Worm (Caenorhabditis elegans) whole organism, late embryonic: ENCODE data around the gene unc-71.

Experiments
- C08G9.2 ChIP-seq: sonication (generic microtip); optimal IDR thresholded peaks from 2 replicates; lab custom pipeline; 2016; ENCODE audit warnings: mild to moderate bottlenecking, missing genetic modification characterization, moderate library complexity, missing compliant biosample characterization
- C38D4.7 ChIP-seq: fragments of 200-800 bp; sonication (Bioruptor generic); optimal IDR thresholded peaks from 2 replicates; lab custom pipeline; 2018; ENCODE audit warnings: mild to moderate bottlenecking, missing genetic modification characterization, moderate library complexity, missing compliant biosample characterization
- F13H6.1 ChIP-seq: sonication (generic microtip); optimal IDR thresholded peaks from 2 replicates; lab custom pipeline; 2016; ENCODE audit warnings: missing genetic modification characterization, missing compliant biosample characterization
- K09A11.1 ChIP-seq: sonication (generic microtip); optimal IDR thresholded peaks from 2 replicates; lab custom pipeline; 2017; ENCODE audit warnings: antibody characterized with exemption, mild to moderate bottlenecking, missing genetic modification characterization, missing compliant biosample characterization; ENCODE audit not compliant: insufficient read depth
- T23F11.4 ChIP-seq: fragments of 200-800 bp; sonication (Bioruptor generic); optimal IDR thresholded peaks from 2 replicates; lab custom pipeline; 2018; ENCODE audit warnings: mild to moderate bottlenecking, missing genetic modification characterization, missing compliant biosample characterization
- Y22D7AL.16 ChIP-seq: sonication (generic microtip); optimal IDR thresholded peaks from 2 replicates; lab custom pipeline; 2016; ENCODE audit warnings: missing genetic modification characterization, missing compliant biosample characterization
- ahr-1 ChIP-seq: sonication (generic microtip); optimal IDR thresholded peaks from 2 replicates; lab custom pipeline; 2016; ENCODE audit warnings: missing genetic modification characterization, missing compliant biosample characterization
- ceh-2 ChIP-seq: sonication (generic microtip); optimal IDR thresholded peaks from 2 replicates; lab custom pipeline; 2016; ENCODE audit warnings: missing genotype, missing genetic modification characterization, missing compliant biosample characterization
- ceh-24 ChIP-seq: sonication (generic microtip); optimal IDR thresholded peaks from 2 replicates; lab custom pipeline; 2016; ENCODE audit warnings: mild to moderate bottlenecking, missing genetic modification characterization, missing compliant biosample characterization
- ceh-45 ChIP-seq: fragments of 200-800 bp; sonication (Bioruptor generic); IDR thresholded peaks from 2 replicates; pipeline ENCODE4 v1.3.6; 2022; ENCODE audit warnings: missing genetic modification reagents, missing genetic modification characterization, missing compliant biosample characterization
- ceh-9 ChIP-seq: sonication (generic microtip); optimal IDR thresholded peaks from 2 replicates; lab custom pipeline; 2016; ENCODE audit warnings: mild to moderate bottlenecking, missing genetic modification characterization, inconsistent platforms, missing compliant biosample characterization
- che-1 ChIP-seq: sonication (generic microtip); optimal IDR thresholded peaks from 2 replicates; lab custom pipeline; 2016; ENCODE audit warnings: mild to moderate bottlenecking, missing genetic modification characterization, missing compliant biosample characterization
- dmd-4 ChIP-seq: sonication (generic microtip); optimal IDR thresholded peaks from 2 replicates; lab custom pipeline; 2016; ENCODE audit warnings: borderline replicate concordance, missing genetic modification characterization, missing compliant biosample characterization
- dve-1 ChIP-seq: sonication (generic microtip); optimal IDR thresholded peaks from 2 replicates; lab custom pipeline; 2017; ENCODE audit warnings: antibody characterized with exemption, mild to moderate bottlenecking, missing genetic modification characterization, missing compliant biosample characterization
- elt-2 ChIP-seq: sonication (generic microtip); optimal IDR thresholded peaks from 2 replicates; lab custom pipeline; 2016; ENCODE audit warnings: missing genetic modification reagents, missing genetic modification characterization, missing compliant biosample characterization
- eyg-1 ChIP-seq: sonication (generic microtip); optimal IDR thresholded peaks from 2 replicates; lab custom pipeline; 2016; ENCODE audit warnings: missing genotype, missing genetic modification characterization, missing compliant biosample characterization
- fkh-10 ChIP-seq: fragments of 150-350 bp; optimal IDR thresholded peaks from 2 replicates; lab custom pipeline; 2014; ENCODE audit warnings: missing biosample characterization, missing genetic modification reagents, missing genetic modification characterization
- hlh-13 ChIP-seq: fragments of 200-800 bp; sonication (Bioruptor generic); optimal IDR thresholded peaks from 2 replicates; lab custom pipeline; 2018; ENCODE audit warnings: mild to moderate bottlenecking, missing genetic modification characterization, missing compliant biosample characterization
- hlh-15 ChIP-seq: sonication (generic microtip); optimal IDR thresholded peaks from 2 replicates; lab custom pipeline; 2016; ENCODE audit warnings: missing genetic modification characterization, missing compliant biosample characterization
- hlh-30 ChIP-seq: sonication (generic microtip); optimal IDR thresholded peaks from 2 replicates; lab custom pipeline; 2017; ENCODE audit warnings: antibody characterized with exemption, missing genetic modification characterization, missing compliant biosample characterization; ENCODE audit not compliant: insufficient read depth
- nfya-1 ChIP-seq: sonication (generic microtip); optimal IDR thresholded peaks from 2 replicates; lab custom pipeline; 2017; ENCODE audit warnings: missing genetic modification characterization, mild to moderate bottlenecking, missing compliant biosample characterization, antibody characterized with exemption, moderate library complexity
- odd-2 ChIP-seq: sonication (generic microtip); optimal IDR thresholded peaks from 2 replicates; lab custom pipeline; 2017; ENCODE audit warnings: antibody characterized with exemption, mild to moderate bottlenecking, missing genetic modification characterization, missing compliant biosample characterization
- pag-3 ChIP-seq: sonication (generic microtip); optimal IDR thresholded peaks from 2 replicates; lab custom pipeline; 2016; ENCODE audit warnings: missing compliant biosample characterization, missing genetic modification characterization, borderline replicate concordance
- pha-2 ChIP-seq: sonication (generic microtip); optimal IDR thresholded peaks from 2 replicates; lab custom pipeline; 2017; ENCODE audit warnings: mild to moderate bottlenecking, missing genetic modification characterization, missing compliant biosample characterization
- pqm-1 ChIP-seq: sonication (generic microtip); optimal IDR thresholded peaks from 2 replicates; lab custom pipeline; 2016; ENCODE audit warnings: missing genetic modification characterization, missing compliant biosample characterization
- pros-1 ChIP-seq: fragments of 150-350 bp; optimal IDR thresholded peaks from 2 replicates; lab custom pipeline; 2014; ENCODE audit warnings: missing biosample characterization, missing genetic modification reagents, missing genetic modification characterization
- sox-2 ChIP-seq: fragments of 200-800 bp; sonication (Bioruptor generic); IDR thresholded peaks from 2 replicates; pipeline ENCODE4 v1.3.6; 2022; ENCODE audit warnings: missing genetic modification reagents, missing genetic modification characterization, missing compliant biosample characterization
- syd-9 ChIP-seq: sonication (generic microtip); optimal IDR thresholded peaks from 2 replicates; lab custom pipeline; 2016; ENCODE audit warnings: mild to moderate bottlenecking, missing genetic modification characterization, moderate library complexity, missing compliant biosample characterization
- tbx-2 ChIP-seq: sonication (generic microtip); optimal IDR thresholded peaks from 2 replicates; lab custom pipeline; 2016; ENCODE audit warnings: missing genetic modification characterization, missing compliant biosample characterization
- unc-3 ChIP-seq, 2 experiments: fragments of 200-800 bp in 1 of 2; sonication (Bioruptor generic) in 1 of 2; sonication (generic microtip) in 1 of 2; conservative IDR thresholded peaks in 1 of 2; optimal IDR thresholded peaks in 1 of 2; 2 replicates each; pipeline versions ENCODE4 v1.3.6 to Lab custom; 2016 to 2022; ENCODE audit warnings: missing compliant biosample characterization in 2 of 2, missing genetic modification characterization in 2 of 2, missing genetic modification reagents in 1 of 2
- unc-42 ChIP-seq: sonication (generic microtip); optimal IDR thresholded peaks from 2 replicates; lab custom pipeline; 2016; ENCODE audit warnings: missing genotype, missing genetic modification characterization, missing compliant biosample characterization
- zip-5 ChIP-seq: sonication (generic microtip); optimal IDR thresholded peaks from 2 replicates; lab custom pipeline; 2016; ENCODE audit warnings: missing genetic modification characterization, missing compliant biosample characterization
- ztf-16 ChIP-seq: sonication (generic microtip); optimal IDR thresholded peaks from 2 replicates; lab custom pipeline; 2017; ENCODE audit warnings: missing genetic modification characterization, missing compliant biosample characterization

unc-71 gene

ce11 chrIII:12841328-12841727 lies 50.2 kb downstream of the unc-71 start:
- peak; percentile 22 for TF ChIP-seq unc-42 (tag; lab: Kevin White, UChicago)
- TF ChIP-seq pros-1 (tag; lab: Kevin White, UChicago): no peak
- no peak for TF ChIP-seq eyg-1 (tag; lab: Kevin White, UChicago)
- TF ChIP-seq hlh-30 (tag; lab: Kevin White, UChicago): no peak

DNA sequence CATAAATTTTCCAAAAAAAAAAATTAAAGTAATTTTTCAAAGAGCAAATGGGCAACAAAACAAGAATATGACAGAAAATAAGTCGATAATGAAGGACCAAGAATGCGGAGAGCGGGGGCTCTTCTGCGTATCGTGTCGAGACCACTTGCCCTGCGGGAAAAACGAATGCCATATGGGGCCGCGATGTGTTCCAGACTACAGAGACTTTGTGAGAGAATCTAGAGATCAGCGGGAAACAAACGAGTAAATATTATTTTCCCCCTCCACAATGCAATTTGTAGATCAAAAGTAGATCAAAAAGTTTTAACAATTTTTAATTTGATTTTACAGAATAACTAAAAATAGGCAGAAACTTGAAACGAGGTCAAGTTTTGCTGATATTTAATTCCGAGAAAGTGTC lies 51.3 kb downstream of the unc-71 start:
- TF ChIP-seq unc-3 (GFP tag; conservative IDR thresholded peaks at IDR 0.05; lab: Robert Waterston, UW) (no peak), unc-3 (tag; optimal IDR thresholded peaks at IDR 0.05; lab: Kevin White, UChicago) (no peak), elt-2 (tag; lab: Kevin White, UChicago) (no peak), ztf-16 (tag; lab: Kevin White, UChicago) (no peak), dmd-4 (tag; lab: Kevin White, UChicago) (no peak), ceh-24 (tag; lab: Kevin White, UChicago) (no peak), tbx-2 (tag; lab: Kevin White, UChicago) (no peak), C38D4.7 (GFP tag; lab: Kevin White, UChicago) (no peak), eyg-1 (tag; lab: Kevin White, UChicago) (no peak), Y22D7AL.16 (tag; lab: Kevin White, UChicago) (no peak), ceh-45 (GFP tag; lab: Robert Waterston, UW) (no peak), syd-9 (tag; lab: Kevin White, UChicago) (no peak)

ce11 chrIII:12838913-12839366 lies 52.6 kb downstream of the unc-71 start, which contains the start of gene Y37D8A.4:
Gene Y37D8A.4 (minus strand): TSS chrIII:12838963.
- TF ChIP-seq sox-2 (GFP tag; lab: Robert Waterston, UW) (no peak), unc-42 (tag; lab: Kevin White, UChicago) (no peak), che-1 (tag; lab: Kevin White, UChicago) (no peak), dmd-4 (tag; lab: Kevin White, UChicago) (no peak), C08G9.2 (no peak), elt-2 (tag; lab: Kevin White, UChicago) (peak; percentile 2), T23F11.4 (peak; percentile 0)

- TF ChIP-seq nfya-1 (tag; lab: Kevin White, UChicago) (peak; percentile 93), tbx-2 (tag; lab: Kevin White, UChicago) (no peak), unc-3 (GFP tag; conservative IDR thresholded peaks at IDR 0.05; lab: Robert Waterston, UW) (no peak), unc-3 (tag; optimal IDR thresholded peaks at IDR 0.05; lab: Kevin White, UChicago) (no peak)
- TF ChIP-seq, all 69 proteins: peak for 1
These were observed 53.2 kb downstream of the unc-71 start for ce11 chrIII:12838299-12838698.

ce11 chrIII:12836742-12837285 lies 54.7 kb downstream of the unc-71 start:
- TF ChIP-seq hlh-15 (tag; lab: Kevin White, UChicago): no peak
- peak; percentile 82 for TF ChIP-seq dve-1 (tag; lab: Kevin White, UChicago)
- no peak for TF ChIP-seq Y22D7AL.16 (tag; lab: Kevin White, UChicago)

ce11 chrIII:12833079-12833478 lies 58.5 kb downstream of the unc-71 start:
- TF ChIP-seq Y22D7AL.16 (tag; lab: Kevin White, UChicago) (no peak), pros-1 (tag; lab: Kevin White, UChicago) (no peak), che-1 (tag; lab: Kevin White, UChicago) (no peak), K09A11.1 (tag; lab: Kevin White, UChicago) (no peak), F13H6.1 (no peak), ahr-1 (no peak), zip-5 (tag; lab: Kevin White, UChicago) (no peak), ceh-9 (tag; lab: Kevin White, UChicago) (no peak), dve-1 (tag; lab: Kevin White, UChicago) (no peak), odd-2 (tag; lab: Kevin White, UChicago) (no peak), pqm-1 (no peak), dmd-4 (tag; lab: Kevin White, UChicago) (no peak), ceh-2 (tag; lab: Kevin White, UChicago) (no peak), ceh-24 (tag; lab: Kevin White, UChicago) (no peak), pag-3 (tag; lab: Kevin White, UChicago) (no peak), ztf-16 (tag; lab: Kevin White, UChicago) (no peak), pha-2 (tag; lab: Kevin White, UChicago) (no peak), fkh-10 (GFP tag; lab: Kevin White, UChicago) (no peak), hlh-13 (GFP tag; lab: Kevin White, UChicago) (no peak)
